Fruit fly (Drosophila melanogaster): Measurements from ENCODE around the gene Or98b.

Or98b gene

DNA sequence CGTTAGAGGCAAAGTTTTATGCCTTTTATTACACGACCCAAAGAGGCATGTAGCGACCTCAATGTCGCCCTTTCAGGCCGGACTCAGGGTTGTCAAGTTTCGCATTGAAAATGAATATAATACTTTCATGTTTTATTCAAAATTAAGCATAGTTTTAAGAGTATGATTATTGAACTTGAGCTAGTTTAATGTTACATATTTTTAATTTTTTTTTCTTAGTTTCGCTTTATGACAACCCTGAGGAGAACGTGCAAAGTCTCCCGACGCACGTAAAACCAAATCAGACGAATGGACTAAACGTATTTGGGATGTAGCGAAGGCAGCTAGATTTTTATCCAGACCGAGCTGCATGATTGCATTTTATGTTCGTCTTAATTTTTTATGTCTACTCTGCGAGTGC, 46.1 kb upstream of the Or98b start (continued):
- TF ChIP-seq Blimp-1 (GFP tag; optimal IDR thresholded peaks at IDR 0.05) = peak; percentile 35
- TF ChIP-seq CG10979 (tag; optimal IDR thresholded peaks at IDR 0.05) = no peak
- no peak for TF ChIP-seq CG10462 (GFP tag; optimal IDR thresholded peaks at IDR 0.05)
- no peak for TF ChIP-seq eyg (GFP tag; optimal IDR thresholded peaks at IDR 0.05)
- TF ChIP-seq CG14965 (GFP tag; optimal IDR thresholded peaks at IDR 0.05; ENCODE audit: borderline replicate concordance) = no peak
- 0 out of 2 replicates have a peak, but pooled peaks have one; percentile 14 for TF ChIP-seq CG17328 (GFP tag; IDR thresholded peaks at IDR 0.05)
- no peak for TF ChIP-seq wek (GFP tag; optimal IDR thresholded peaks at IDR 0.05)
- no peak for TF ChIP-seq tio (GFP tag; optimal IDR thresholded peaks at IDR 0.05)
- no peak for TF ChIP-seq fd102C (GFP tag; optimal IDR thresholded peaks at IDR 0.05)
- 0 out of 2 replicates have a peak, but pooled peaks have one; percentile 21 for TF ChIP-seq CG31441 (GFP tag; IDR thresholded peaks at IDR 0.05)
- TF ChIP-seq Trl (optimal IDR thresholded peaks at IDR 0.05) = no peak
- TF ChIP-seq Trl (GFP tag; optimal IDR thresholded peaks at IDR 0.05) = no peak
- no peak for TF ChIP-seq Opbp (GFP tag; IDR thresholded peaks at IDR 0.05; ENCODE audit: partially characterized antibody)
- TF ChIP-seq CG6765 (GFP tag; optimal IDR thresholded peaks at IDR 0.05) = no peak
- TF ChIP-seq ase (GFP tag; IDR thresholded peaks at IDR 0.05) = no peak
- TF ChIP-seq gem (tag; optimal IDR thresholded peaks at IDR 0.05) = peak; percentile 51
- TF ChIP-seq BEAF-32 (GFP tag; optimal IDR thresholded peaks at IDR 0.05) = no peak
- TF ChIP-seq Camta (GFP tag; optimal IDR thresholded peaks at IDR 0.05) = no peak
- no peak for TF ChIP-seq cwo (GFP tag; optimal IDR thresholded peaks at IDR 0.05)
- TF ChIP-seq CG1024 (GFP tag; IDR thresholded peaks at IDR 0.05) = no peak
- TF ChIP-seq unpg (GFP tag; optimal IDR thresholded peaks at IDR 0.05) = peak; percentile 36
- TF ChIP-seq ap (GFP tag; IDR thresholded peaks at IDR 0.05) = 0 out of 2 replicates have a peak, but pooled peaks have one; percentile 18
- no peak for TF ChIP-seq CG30431 (GFP tag; optimal IDR thresholded peaks at IDR 0.05)
- TF ChIP-seq Pdp1 (GFP tag; optimal IDR thresholded peaks at IDR 0.05) = no peak
- no peak for TF ChIP-seq inv (GFP tag; IDR thresholded peaks at IDR 0.05; ENCODE audit: partially characterized antibody)
- TF ChIP-seq Elba2 (GFP tag; optimal IDR thresholded peaks at IDR 0.05) = no peak
- TF ChIP-seq CG11247 (GFP tag; IDR thresholded peaks at IDR 0.05) = no peak
- no peak for TF ChIP-seq al (GFP tag; IDR thresholded peaks at IDR 0.05)
- TF ChIP-seq Bteb2 (GFP tag; optimal IDR thresholded peaks at IDR 0.05) = no peak
- TF ChIP-seq Abd-B (GFP tag; optimal IDR thresholded peaks at IDR 0.05) = peak; percentile 38
- TF ChIP-seq tx (GFP tag; optimal IDR thresholded peaks at IDR 0.05) = no peak
- no peak for TF ChIP-seq CG13287 (GFP tag; IDR thresholded peaks at IDR 0.05; ENCODE audit: partially characterized antibody)
- TF ChIP-seq prd (optimal IDR thresholded peaks at IDR 0.05) = no peak
- peak; percentile 32; the same call in 2 of the 3 replicates for TF ChIP-seq prd (GFP tag; IDR thresholded peaks at IDR 0.05)
- TF ChIP-seq Ravus (GFP tag; IDR thresholded peaks at IDR 0.05) = no peak
- no peak for TF ChIP-seq stwl (tag; optimal IDR thresholded peaks at IDR 0.05)
- TF ChIP-seq Bdp1 (GFP tag; optimal IDR thresholded peaks at IDR 0.05) = no peak
- no peak for TF ChIP-seq CG17568 (GFP tag; optimal IDR thresholded peaks at IDR 0.05)
- no peak for TF ChIP-seq danr (GFP tag; IDR thresholded peaks at IDR 0.05)
- TF ChIP-seq Jarid2 (GFP tag; optimal IDR thresholded peaks at IDR 0.05) = no peak
- TF ChIP-seq CG15073 (GFP tag; optimal IDR thresholded peaks at IDR 0.05) = no peak
- no peak for TF ChIP-seq ind (GFP tag; optimal IDR thresholded peaks at IDR 0.05)
- no peak for TF ChIP-seq CG12942 (GFP tag; optimal IDR thresholded peaks at IDR 0.05)
- TF ChIP-seq CG17912 (GFP tag; optimal IDR thresholded peaks at IDR 0.05) = no peak
- TF ChIP-seq CG15514 (GFP tag; optimal IDR thresholded peaks at IDR 0.05) = no peak
- TF ChIP-seq CG11695 (GFP tag; IDR thresholded peaks at IDR 0.05) = no peak
- no peak for TF ChIP-seq maf-S (GFP tag; optimal IDR thresholded peaks at IDR 0.05)
- no peak for TF ChIP-seq da (GFP tag; optimal IDR thresholded peaks at IDR 0.05)
- peak; percentile 14 for TF ChIP-seq PHDP (tag; optimal IDR thresholded peaks at IDR 0.05)
- no peak for TF ChIP-seq CG1647 (GFP tag; optimal IDR thresholded peaks at IDR 0.05)
- TF ChIP-seq CG2120 (GFP tag; optimal IDR thresholded peaks at IDR 0.05) = no peak
- TF ChIP-seq CG30403 (GFP tag; optimal IDR thresholded peaks at IDR 0.05) = peak; percentile 21
